Worm (Caenorhabditis elegans): ENCODE measurements around the gene K05F1.14.

ce11 chrII:5805303-5805702 is 12.9 kb upstream of the K05F1.14 start, which contains the start of gene K05F1.10:
- TF ChIP-seq blmp-1 (tag; optimal IDR thresholded peaks at IDR 0.05; ENCODE audit: insufficient read depth), result no peak
- no peak for TF ChIP-seq ama-1 (optimal IDR thresholded peaks at IDR 0.05)
- no peak for TF ChIP-seq egl-27 (tag; optimal IDR thresholded peaks at IDR 0.05)
- TF ChIP-seq ceh-82 (tag; optimal IDR thresholded peaks at IDR 0.05), result no peak
- no peak for TF ChIP-seq snpc-4 (tag; optimal IDR thresholded peaks at IDR 0.05)
- no peak for TF ChIP-seq aly-2 (tag; optimal IDR thresholded peaks at IDR 0.05)
- no peak for TF ChIP-seq nhr-6 (tag; optimal IDR thresholded peaks at IDR 0.05)
- no peak for TF ChIP-seq ztf-4 (tag; optimal IDR thresholded peaks at IDR 0.05)
- TF ChIP-seq unc-39 (tag; optimal IDR thresholded peaks at IDR 0.05), result no peak
- no peak for TF ChIP-seq nhr-21 (tag; optimal IDR thresholded peaks at IDR 0.05)

All from whole organism, L2 larva.